Fruit fly (Drosophila melanogaster) whole organism, embryonic: Measurements from ENCODE around the gene CG43630.

Experiments
- Ada2b ChIP-seq: fragments of 200-800 bp; sonication (Bioruptor generic); IDR thresholded peaks from 2 replicates; pipeline ENCODE4 v1.3.6; 2022; ENCODE audit warnings: missing biosample characterization, missing genetic modification characterization
- Atf-2 ChIP-seq: fragments of 200-800 bp; sonication (Bioruptor generic); optimal IDR thresholded peaks from 2 replicates; lab custom pipeline; 2016; ENCODE audit warnings: missing biosample characterization, missing genetic modification characterization
- Hsf ChIP-seq: fragments of 200-800 bp; sonication (Bioruptor generic); optimal IDR thresholded peaks from 3 replicates; lab custom pipeline; 2016; ENCODE audit warnings: missing biosample characterization, missing genetic modification characterization
- Meics ChIP-seq: fragments of 200-800 bp; sonication (Bioruptor generic); optimal IDR thresholded peaks from 2 replicates; lab custom pipeline; 2017; ENCODE audit warnings: missing biosample characterization, mild to moderate bottlenecking, missing genetic modification characterization
- lmd ChIP-seq: fragments of 200-800 bp; sonication (Bioruptor generic); IDR thresholded peaks from 2 replicates; pipeline ENCODE4 v1.3.6; 2022; ENCODE audit warnings: missing biosample characterization, missing genetic modification characterization

DNA sequence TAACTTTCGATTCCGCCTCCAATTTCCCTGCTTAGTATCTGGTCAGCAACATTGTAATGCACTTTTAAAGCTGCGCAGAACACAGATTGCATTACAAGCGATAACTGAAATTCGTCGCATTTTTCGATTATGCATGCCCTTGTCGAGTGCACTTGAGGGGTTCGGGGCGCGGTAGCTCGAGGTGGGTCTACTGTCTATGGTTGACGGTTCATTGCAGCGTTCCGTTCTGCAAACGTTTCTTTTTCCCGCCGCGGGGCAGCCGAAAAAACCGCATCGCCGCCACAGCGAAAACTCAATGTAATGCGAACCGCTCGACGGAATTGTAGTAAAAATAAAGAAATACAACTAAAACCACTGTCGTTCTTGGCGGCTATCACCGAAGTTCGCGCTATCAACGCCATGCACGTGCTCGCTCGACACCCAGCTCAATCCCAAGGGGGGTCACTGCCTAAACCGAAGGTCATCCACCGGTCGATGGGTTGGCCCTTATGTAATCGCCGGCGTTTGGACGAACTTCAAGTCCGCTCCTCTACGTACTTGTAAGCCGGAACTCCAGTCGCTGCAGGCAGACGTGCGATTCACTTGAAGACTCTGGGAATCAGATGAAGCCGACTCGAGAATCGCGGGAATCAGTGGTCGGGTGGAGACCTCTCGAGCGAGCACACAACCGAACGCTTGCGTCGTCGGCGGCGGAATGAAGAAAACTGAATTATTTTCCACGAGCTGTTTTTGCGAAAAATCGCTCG is 12.8 kb upstream of the CG43630 start, which contains the start of gene kar:
- TF ChIP-seq lmd (GFP tag; lab: Robert Waterston, UW) (no peak), Meics (GFP tag; lab: Kevin White, UChicago) (no peak), Ada2b (no peak), Atf-2 (no peak), Hsf (GFP tag; lab: Kevin White, UChicago) (no peak)
